Fruit fly (Drosophila melanogaster) whole organism, prepupa: ENCODE data around the gene CG13950.

Source experiments
- Blimp-1 ChIP-seq: fragments of 200-800 bp; sonication (Bioruptor generic); optimal IDR thresholded peaks from 3 replicates; lab custom pipeline; 2017; ENCODE audit warnings: missing biosample characterization, missing genetic modification characterization, mild to moderate bottlenecking, moderate library complexity, missing genetic modification reagents
- CG10631 ChIP-seq: fragments of 200-800 bp; sonication (Bioruptor generic); optimal IDR thresholded peaks from 2 replicates; lab custom pipeline; 2016; ENCODE audit warnings: missing biosample characterization, missing genetic modification characterization
- CG10669 ChIP-seq: fragments of 200-800 bp; sonication (Bioruptor generic); optimal IDR thresholded peaks from 3 replicates; lab custom pipeline; 2018; ENCODE audit warnings: missing biosample characterization, mild to moderate bottlenecking, missing genetic modification characterization, moderate library complexity
- CG11294 ChIP-seq: fragments of 200-800 bp; sonication (Bioruptor generic); IDR thresholded peaks from 2 replicates; pipeline ENCODE4 v1.3.6; 2022; ENCODE audit warnings: missing biosample characterization, missing genetic modification characterization
- CG11762 ChIP-seq: fragments of 200-800 bp; sonication (Bioruptor generic); optimal IDR thresholded peaks from 3 replicates; lab custom pipeline; 2016; ENCODE audit warnings: missing biosample characterization, missing genetic modification characterization; ENCODE audit not compliant: insufficient read depth
- CG15336 ChIP-seq: fragments of 200-800 bp; sonication (Bioruptor generic); IDR thresholded peaks from 2 replicates; pipeline ENCODE4 v1.3.6; 2022; ENCODE audit warnings: missing biosample characterization, missing genetic modification characterization
- CG16779 ChIP-seq: fragments of 200-800 bp; sonication (Bioruptor generic); optimal IDR thresholded peaks from 3 replicates; lab custom pipeline; 2017; ENCODE audit warnings: missing biosample characterization, mild to moderate bottlenecking, missing genetic modification characterization
- CG34406 ChIP-seq: fragments of 200-800 bp; sonication (Bioruptor generic); optimal IDR thresholded peaks from 3 replicates; lab custom pipeline; 2016; ENCODE audit warnings: missing biosample characterization, missing genetic modification characterization
- CG3919 ChIP-seq: fragments of 200-800 bp; sonication (Bioruptor generic); optimal IDR thresholded peaks from 3 replicates; lab custom pipeline; 2016; ENCODE audit warnings: missing biosample characterization, missing genetic modification characterization
- CG4318 ChIP-seq: fragments of 200-800 bp; sonication (Bioruptor generic); optimal IDR thresholded peaks from 3 replicates; lab custom pipeline; 2017; ENCODE audit warnings: missing biosample characterization, mild to moderate bottlenecking, missing genetic modification characterization
- CG6276 ChIP-seq: fragments of 200-800 bp; sonication (Bioruptor generic); optimal IDR thresholded peaks from 2 replicates; lab custom pipeline; 2017; ENCODE audit warnings: missing biosample characterization, mild to moderate bottlenecking, missing genetic modification characterization
- CG6792 ChIP-seq: fragments of 200-800 bp; sonication (Bioruptor generic); optimal IDR thresholded peaks from 3 replicates; lab custom pipeline; 2016; ENCODE audit warnings: missing biosample characterization, missing genetic modification characterization
- CG6808 ChIP-seq: fragments of 200-800 bp; sonication (Bioruptor generic); optimal IDR thresholded peaks from 3 replicates; lab custom pipeline; 2017; ENCODE audit warnings: missing biosample characterization, missing genetic modification characterization, mild to moderate bottlenecking, moderate library complexity, missing genetic modification reagents
- CG9139 ChIP-seq: fragments of 200-800 bp; sonication (Bioruptor generic); optimal IDR thresholded peaks from 3 replicates; lab custom pipeline; 2017; ENCODE audit warnings: missing biosample characterization, mild to moderate bottlenecking, missing genetic modification characterization
- Eip78C ChIP-seq: fragments of 200-800 bp; sonication (Bioruptor generic); peaks from one replicate; lab custom pipeline; 2016; ENCODE audit warnings: missing biosample characterization, missing genetic modification characterization
- Ets21C ChIP-seq: fragments of 200-800 bp; sonication (Bioruptor generic); optimal IDR thresholded peaks from 3 replicates; lab custom pipeline; 2016; ENCODE audit warnings: missing biosample characterization, missing genetic modification characterization
- Ets96B ChIP-seq: fragments of 200-800 bp; optimal IDR thresholded peaks from 2 replicates; lab custom pipeline; 2019; ENCODE audit warnings: missing biosample characterization, mild to moderate bottlenecking, missing genetic modification characterization, moderate library complexity
- Hr38 ChIP-seq: sonication (Bioruptor generic); optimal IDR thresholded peaks from 2 replicates; lab custom pipeline; 2016; ENCODE audit warnings: missing biosample characterization, missing genetic modification characterization
- Hr4 ChIP-seq: fragments of 200-800 bp; sonication (Bioruptor generic); optimal IDR thresholded peaks from 3 replicates; lab custom pipeline; 2016; ENCODE audit warnings: missing biosample characterization, missing genetic modification characterization
- OdsH ChIP-seq: fragments of 200-800 bp; sonication (Bioruptor generic); optimal IDR thresholded peaks from 3 replicates; lab custom pipeline; 2016; ENCODE audit warnings: missing biosample characterization, missing genetic modification characterization
- Smox ChIP-seq: fragments of 200-800 bp; sonication (Bioruptor generic); optimal IDR thresholded peaks from 3 replicates; lab custom pipeline; 2016; ENCODE audit warnings: missing biosample characterization, missing genetic modification characterization
- Sox14 ChIP-seq: fragments of 200-800 bp; sonication (Bioruptor generic); optimal IDR thresholded peaks from 3 replicates; lab custom pipeline; 2016; ENCODE audit warnings: missing biosample characterization, missing genetic modification characterization
- achi ChIP-seq: fragments of 200-800 bp; sonication (Bioruptor generic); optimal IDR thresholded peaks from 3 replicates; lab custom pipeline; 2016; ENCODE audit warnings: missing biosample characterization, missing genetic modification characterization
- acj6 ChIP-seq: fragments of 200-800 bp; sonication (Bioruptor generic); optimal IDR thresholded peaks from 3 replicates; lab custom pipeline; 2016; ENCODE audit warnings: missing biosample characterization, missing genetic modification characterization
- dac ChIP-seq: fragments of 200-800 bp; sonication (Bioruptor generic); optimal IDR thresholded peaks from 2 replicates; lab custom pipeline; 2017; ENCODE audit warnings: missing biosample characterization, mild to moderate bottlenecking, missing genetic modification characterization
- dsx ChIP-seq: fragments of 200-800 bp; optimal IDR thresholded peaks from 3 replicates; lab custom pipeline; 2019; ENCODE audit warnings: missing biosample characterization, mild to moderate bottlenecking, missing genetic modification characterization, moderate library complexity; ENCODE audit not compliant: poor library complexity, severe bottlenecking
- fd59A ChIP-seq: fragments of 200-800 bp; sonication (Bioruptor generic); optimal IDR thresholded peaks from 2 replicates; lab custom pipeline; 2017; ENCODE audit warnings: missing biosample characterization, mild to moderate bottlenecking, missing genetic modification characterization, missing genetic modification reagents
- fd85E ChIP-seq: fragments of 200-800 bp; sonication (Bioruptor generic); optimal IDR thresholded peaks from 3 replicates; lab custom pipeline; 2016; ENCODE audit warnings: missing biosample characterization, missing genetic modification characterization
- lz ChIP-seq: fragments of 200-800 bp; sonication (Bioruptor generic); optimal IDR thresholded peaks from 3 replicates; lab custom pipeline; 2016; ENCODE audit warnings: missing biosample characterization, missing genetic modification characterization
- pdm3 ChIP-seq: fragments of 200-800 bp; sonication (Bioruptor generic); optimal IDR thresholded peaks from 3 replicates; lab custom pipeline; 2016; ENCODE audit warnings: missing biosample characterization, missing genetic modification characterization
- ss ChIP-seq, 2 experiments: fragments of 200-800 bp; sonication (Bioruptor generic); optimal IDR thresholded peaks; 2 replicates in 1 of 2; 3 replicates in 1 of 2; lab custom pipeline; 2017 to 2018; ENCODE audit warnings: mild to moderate bottlenecking in 2 of 2, missing biosample characterization in 2 of 2, missing genetic modification characterization in 2 of 2, moderate library complexity in 1 of 2
- svp ChIP-seq: fragments of 200-800 bp; sonication (Bioruptor generic); peaks from one replicate; lab custom pipeline; 2016; ENCODE audit warnings: missing biosample characterization, missing genetic modification characterization
- topi ChIP-seq: fragments of 200-800 bp; sonication (Bioruptor generic); optimal IDR thresholded peaks from 3 replicates; lab custom pipeline; 2016; ENCODE audit warnings: missing biosample characterization, missing genetic modification characterization
- vri ChIP-seq: fragments of 200-800 bp; sonication (Bioruptor generic); optimal IDR thresholded peaks from 3 replicates; lab custom pipeline; 2016; ENCODE audit warnings: missing biosample characterization, mild to moderate bottlenecking, missing genetic modification characterization

CG13950 gene

dm6 chr2L:825768-826263, 34.2 kb upstream of the CG13950 start, which contains the start of the genes CG3862 and dock (continued):
- TF ChIP-seq ss (GFP tag; optimal IDR thresholded peaks at IDR 0.05; lab: Kevin White, UChicago) (peak in 1 of 2 experiments; percentile 33), Hr4 (no peak), Ets96B (no peak), Sox14 (peak; percentile 60), Eip78C (peak; percentile 86), vri (GFP tag; lab: Kevin White, UChicago) (peak; percentile 70), Hr38 (GFP tag; lab: Kevin White, UChicago) (no peak), CG11294 (GFP tag; lab: Robert Waterston, UW) (no peak), fd85E (GFP tag; lab: Kevin White, UChicago) (no peak), CG16779 (tag; lab: Kevin White, UChicago) (peak; percentile 32), CG10631 (GFP tag; lab: Kevin White, UChicago) (no peak), CG10669 (peak; percentile 9), CG4318 (no peak), CG6808 (GFP tag; lab: Kevin White, UChicago) (peak; percentile 55), lz (GFP tag; lab: Kevin White, UChicago) (peak; percentile 29), topi (GFP tag; lab: Kevin White, UChicago) (peak; percentile 38), CG34406 (GFP tag; lab: Kevin White, UChicago) (no peak), CG15336 (peak; percentile 21; the same call in 1 of the 2 replicates), dac (no peak), Smox (GFP tag; lab: Kevin White, UChicago) (no peak), CG6276 (GFP tag; lab: Kevin White, UChicago) (no peak), CG11762 (GFP tag; lab: Kevin White, UChicago) (no peak), Ets21C (GFP tag; lab: Kevin White, UChicago) (peak; percentile 14), CG6792 (GFP tag; lab: Kevin White, UChicago) (peak; percentile 6), acj6 (GFP tag; lab: Kevin White, UChicago) (no peak), achi (GFP tag; lab: Kevin White, UChicago) (peak; percentile 13)

- TF ChIP-seq CG10669 = no peak
- TF ChIP-seq dsx = no peak
- no peak for TF ChIP-seq CG6276 (GFP tag; lab: Kevin White, UChicago)
- TF ChIP-seq Blimp-1 (GFP tag; lab: Kevin White, UChicago) = no peak
- no peak for TF ChIP-seq acj6 (GFP tag; lab: Kevin White, UChicago)
- TF ChIP-seq CG15336 = no peak
- no peak for TF ChIP-seq pdm3 (GFP tag; lab: Kevin White, UChicago)
- TF ChIP-seq CG3919 (GFP tag; lab: Kevin White, UChicago) = no peak
- TF ChIP-seq CG9139 (GFP tag; lab: Kevin White, UChicago) = no peak
Measured at dm6 chr2L:826388-826787, 33.6 kb upstream of the CG13950 start.

- TF ChIP-seq fd59A (GFP tag; lab: Kevin White, UChicago) = no peak
- no peak for TF ChIP-seq CG6276 (GFP tag; lab: Kevin White, UChicago)
- TF ChIP-seq OdsH (GFP tag; lab: Kevin White, UChicago) = no peak
- no peak for TF ChIP-seq Hr38 (GFP tag; lab: Kevin White, UChicago)
- peak; percentile 92 for TF ChIP-seq svp
- TF ChIP-seq Hr4 = no peak
- no peak for TF ChIP-seq CG6792 (GFP tag; lab: Kevin White, UChicago)
- TF ChIP-seq Sox14 = no peak
Measured at dm6 chr2L:827049-827448, 32.9 kb upstream of the CG13950 start.
